Worm (Caenorhabditis elegans) whole organism, L3 larva: ENCODE results near the gene sri-39.

Experiments
- R02D3.7 ChIP-seq: fragments of 150-350 bp; optimal IDR thresholded peaks from 2 replicates; lab custom pipeline; 2014; ENCODE audit warnings: missing biosample characterization, missing genetic modification characterization
- ama-1 ChIP-seq: fragments of 150-350 bp; optimal IDR thresholded peaks from 2 replicates; lab custom pipeline; 2018
- ceh-28 ChIP-seq: fragments of 150-350 bp; optimal IDR thresholded peaks from 2 replicates; lab custom pipeline; 2014; ENCODE audit warnings: missing biosample characterization, missing genetic modification reagents, missing genetic modification characterization
- ceh-9 ChIP-seq: sonication (generic microtip); optimal IDR thresholded peaks from 2 replicates; lab custom pipeline; 2018; ENCODE audit warnings: missing biosample characterization, missing genetic modification characterization
- fkh-2 ChIP-seq: fragments of 150-350 bp; optimal IDR thresholded peaks from 2 replicates; lab custom pipeline; 2014; ENCODE audit warnings: missing biosample characterization, missing genetic modification reagents, missing genetic modification characterization
- nhr-11 ChIP-seq: fragments of 150-350 bp; optimal IDR thresholded peaks from 2 replicates; lab custom pipeline; 2014; ENCODE audit warnings: missing biosample characterization, missing genetic modification characterization
- nhr-12 ChIP-seq: fragments of 150-350 bp; optimal IDR thresholded peaks from 2 replicates; lab custom pipeline; 2014; ENCODE audit warnings: missing biosample characterization, missing genetic modification characterization
- nhr-28 ChIP-seq: fragments of 150-350 bp; optimal IDR thresholded peaks from 2 replicates; lab custom pipeline; 2014; ENCODE audit warnings: missing biosample characterization, missing genetic modification characterization
- nhr-76 ChIP-seq: fragments of 150-350 bp; sonication (generic microtip); optimal IDR thresholded peaks from 5 replicates; lab custom pipeline; 2014; ENCODE audit warnings: missing biosample characterization, missing genetic modification characterization
- nhr-77 ChIP-seq: fragments of 150-350 bp; optimal IDR thresholded peaks from 2 replicates; lab custom pipeline; 2014; ENCODE audit warnings: missing biosample characterization, missing genetic modification characterization
- unc-39 ChIP-seq: sonication (generic microtip); optimal IDR thresholded peaks from 4 replicates; lab custom pipeline; 2017; ENCODE audit warnings: missing biosample characterization, missing genetic modification characterization
- ztf-11 ChIP-seq: fragments of 150-350 bp; optimal IDR thresholded peaks from 2 replicates; lab custom pipeline; 2014; ENCODE audit warnings: missing biosample characterization, missing genetic modification characterization

DNA sequence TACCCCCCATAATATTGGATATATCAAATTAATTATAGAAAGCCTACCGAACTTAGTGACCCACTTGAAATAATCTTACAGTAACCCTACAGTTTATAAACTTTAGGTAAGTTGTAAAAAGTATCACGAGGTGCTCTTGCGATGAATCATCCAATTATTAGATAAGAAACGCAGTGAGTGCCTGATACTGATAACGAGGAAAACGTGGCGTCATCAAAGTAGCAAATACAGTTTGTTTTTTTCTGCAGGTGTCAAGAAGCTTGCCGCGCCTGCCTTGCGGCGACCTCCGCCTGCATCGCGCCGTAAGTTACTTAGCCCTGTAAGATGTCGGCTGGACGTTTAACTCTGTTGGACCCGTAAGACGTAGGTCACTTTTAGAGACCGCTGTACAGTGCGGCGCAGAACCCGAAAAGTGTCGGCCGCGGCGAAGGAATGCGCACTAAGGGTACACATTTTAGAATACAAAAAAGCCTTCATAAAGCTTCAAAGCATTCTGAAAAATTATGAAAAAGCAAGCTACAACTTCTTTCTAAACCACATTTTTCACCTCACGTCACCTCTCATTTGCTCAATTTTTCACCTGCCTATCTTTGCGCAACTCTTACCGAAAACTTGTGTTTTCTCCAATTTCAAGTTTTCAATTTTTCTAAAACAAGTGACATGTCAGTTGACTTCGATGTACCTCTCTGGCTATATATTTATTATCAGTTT is 23.1 kb downstream of the sri-39 start, which contains the start of gene sri-38:
- TF ChIP-seq fkh-2 (tag; lab: Kevin White, UChicago): no peak
- no peak for TF ChIP-seq nhr-11
- no peak for TF ChIP-seq ama-1 (lab: Kevin White, UChicago)
- TF ChIP-seq unc-39 (tag; lab: Kevin White, UChicago): no peak
- no peak for TF ChIP-seq nhr-28
- no peak for TF ChIP-seq ceh-28
- no peak for TF ChIP-seq ceh-9 (tag; lab: Kevin White, UChicago)
- no peak for TF ChIP-seq nhr-77 (tag; lab: Kevin White, UChicago)
- TF ChIP-seq nhr-76 (tag; lab: Kevin White, UChicago): no peak
- TF ChIP-seq ztf-11: no peak
- TF ChIP-seq R02D3.7 (tag; lab: Kevin White, UChicago): no peak
- TF ChIP-seq nhr-12: no peak
